Worm (Caenorhabditis elegans) whole organism, L4/young adult: Measurements from ENCODE around the gene Y71H2AM.14.
A peak's percentile ranks its signal among the peaks of the same experiment; 100 is the strongest.

ENCODE experiments used
- W03F9.2 ChIP-seq: fragments of 150-350 bp; optimal IDR thresholded peaks from 2 replicates; lab custom pipeline; 2014; ENCODE audit warnings: missing biosample characterization, missing genetic modification characterization
- dao-5 ChIP-seq: sonication (generic microtip); optimal IDR thresholded peaks from 2 replicates; lab custom pipeline; 2016; ENCODE audit warnings: missing genotype, missing genetic modification characterization, moderate library complexity, missing compliant biosample characterization
- him-1 ChIP-seq: sonication (generic microtip); optimal IDR thresholded peaks from 2 replicates; lab custom pipeline; 2016; ENCODE audit warnings: missing genotype, missing genetic modification reagents, missing genetic modification characterization, missing compliant biosample characterization

Gene Y71H2AM.14

DNA sequence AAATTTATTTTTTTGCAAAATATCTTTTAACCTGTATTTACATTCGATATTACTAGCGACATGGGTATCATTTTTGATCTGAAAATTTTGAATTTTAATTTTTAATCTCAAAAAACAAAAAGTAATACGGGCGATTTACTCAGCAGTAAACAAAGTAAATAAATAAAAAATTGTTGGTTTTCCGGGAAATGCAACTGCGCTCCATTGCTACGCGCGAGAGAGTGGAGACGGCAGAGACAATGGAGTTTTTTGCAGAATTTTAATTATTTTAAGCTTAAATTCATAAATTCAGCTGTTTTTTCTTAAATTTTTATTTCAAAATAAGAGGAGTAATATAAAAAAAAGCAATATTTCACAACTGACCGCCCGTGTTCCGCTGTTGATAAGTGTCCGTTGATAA is 47.7 kb downstream of the Y71H2AM.14 start, which contains the start of gene slc-30A9:
Gene slc-30A9 (minus strand): TSS at position 78 of the 400 bp plus-strand sequence.
- TF ChIP-seq him-1 (tag; lab: Kevin White, UChicago) (no peak), W03F9.2 (tag; lab: Kevin White, UChicago) (peak; percentile 24), dao-5 (tag; lab: Kevin White, UChicago) (no peak)
